Worm (Caenorhabditis elegans): ENCODE results near the gene far-3.

Gene far-3

DNA sequence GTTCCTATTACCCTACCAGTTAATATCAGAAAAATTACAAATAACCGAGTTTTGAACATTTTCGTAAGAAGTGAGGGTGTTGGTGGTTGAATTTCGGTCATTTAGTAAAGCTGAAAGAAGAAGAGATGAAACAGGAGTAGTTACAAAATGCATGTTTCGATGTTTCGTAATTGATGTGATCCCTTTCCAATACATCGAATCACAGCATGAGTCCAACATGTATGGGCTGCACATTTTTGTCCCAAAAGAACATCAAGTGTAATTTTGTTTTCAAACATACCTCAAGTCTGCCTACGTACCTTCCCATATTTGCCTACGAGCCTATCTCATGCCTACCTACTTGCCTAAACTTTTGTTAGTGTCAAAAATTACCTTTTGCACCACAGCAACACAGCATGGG, 39.1 kb upstream of the far-3 start, which contains the start of gene W07G4.2:
W07G4.2 (minus strand) TSS at position 101 of the 400 bp plus-strand sequence.
- TF ChIP-seq efl-3 (GFP tag; optimal IDR thresholded peaks at IDR 0.05) (no peak), aly-2 (tag; optimal IDR thresholded peaks at IDR 0.05) (no peak), fkh-8 (tag; optimal IDR thresholded peaks at IDR 0.05) (no peak)

DNA sequence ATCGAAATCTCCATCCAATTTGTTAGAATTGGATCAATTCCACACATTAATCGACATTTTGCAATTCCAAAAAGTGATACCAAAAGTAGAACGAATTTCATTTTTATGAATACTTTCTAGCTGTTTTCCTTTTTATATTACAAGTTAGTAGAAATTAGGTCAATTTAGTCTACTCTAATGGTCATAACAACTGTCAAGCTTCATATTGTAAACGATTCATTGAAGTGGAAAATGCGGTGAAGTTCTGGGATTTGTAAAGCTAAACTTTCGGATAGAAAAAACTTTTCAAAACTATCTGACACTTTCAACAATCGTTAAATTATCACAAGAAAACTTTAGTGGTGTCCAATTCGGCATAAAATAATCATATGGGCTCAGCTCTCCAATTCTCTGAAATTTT, 37.3 kb upstream of the far-3 start, which contains the start of gene W07G4.7:
W07G4.7 (minus strand) TSS at position 101 of the 400 bp plus-strand sequence.
- no peak for TF ChIP-seq nhr-76 (tag; optimal IDR thresholded peaks at IDR 0.05)
- TF ChIP-seq lir-3 (tag; optimal IDR thresholded peaks at IDR 0.05; ENCODE audit: poor library complexity) = no peak
- no peak for TF ChIP-seq skn-1 (tag; optimal IDR thresholded peaks at IDR 0.05)
- TF ChIP-seq zag-1 (tag; optimal IDR thresholded peaks at IDR 0.05) = no peak
- TF ChIP-seq ceh-88 (GFP tag; IDR thresholded peaks at IDR 0.05) = no peak
- TF ChIP-seq ces-1 (GFP tag; optimal IDR thresholded peaks at IDR 0.05) = no peak
- TF ChIP-seq unc-30 (tag; optimal IDR thresholded peaks at IDR 0.05) = no peak
- TF ChIP-seq pqm-1 (tag; optimal IDR thresholded peaks at IDR 0.05) = no peak
- TF ChIP-seq F16B12.6 (tag; optimal IDR thresholded peaks at IDR 0.05) = no peak
- TF ChIP-seq grh-1 (GFP tag; IDR thresholded peaks at IDR 0.05) = no peak

DNA sequence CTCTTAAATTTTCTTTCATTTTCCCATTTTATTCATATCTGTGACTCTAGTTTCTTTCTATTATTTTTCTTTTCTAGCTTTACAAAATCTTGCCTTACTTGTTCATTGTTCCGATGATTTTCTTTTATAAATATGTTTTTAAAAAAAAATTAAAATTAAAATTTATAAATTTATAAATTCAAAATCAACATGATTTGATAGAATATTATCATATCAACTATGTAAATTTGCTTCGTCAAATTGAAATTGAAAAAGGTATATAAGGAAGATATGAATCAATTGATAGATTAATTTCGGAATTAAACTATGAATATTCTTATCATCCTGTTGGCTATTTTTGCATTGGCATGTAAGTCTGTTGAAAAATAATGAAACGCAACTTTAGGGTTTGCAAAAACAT, 35.9 kb upstream of the far-3 start, which contains the start of gene W07G4.1:
W07G4.1 (plus strand) TSS at position 301 of the 400 bp plus-strand sequence.
- no peak for TF ChIP-seq ceh-63 (GFP tag; optimal IDR thresholded peaks at IDR 0.05)
- TF ChIP-seq fkh-4 (tag; optimal IDR thresholded peaks at IDR 0.05; ENCODE audit: borderline replicate concordance) = no peak
- TF ChIP-seq elt-3 (tag; optimal IDR thresholded peaks at IDR 0.05) = no peak
- TF ChIP-seq skn-1 (tag; optimal IDR thresholded peaks at IDR 0.05) = no peak
- TF ChIP-seq efl-3 (GFP tag; optimal IDR thresholded peaks at IDR 0.05) = no peak
- TF ChIP-seq nhr-19 (GFP tag; conservative IDR thresholded peaks at IDR 0.05) = no peak
- TF ChIP-seq sup-37 (GFP tag; optimal IDR thresholded peaks at IDR 0.05) = no peak
- no peak for TF ChIP-seq ets-5 (GFP tag; IDR thresholded peaks at IDR 0.05)
- TF ChIP-seq nhr-77 (tag; optimal IDR thresholded peaks at IDR 0.05) = no peak
- TF ChIP-seq nhr-84 (tag; optimal IDR thresholded peaks at IDR 0.05) = no peak
- TF ChIP-seq aly-2 (tag; optimal IDR thresholded peaks at IDR 0.05) = no peak
- no peak for TF ChIP-seq jun-1 (tag; optimal IDR thresholded peaks at IDR 0.05)
- TF ChIP-seq swsn-7 (tag; optimal IDR thresholded peaks at IDR 0.05) = no peak
- no peak for TF ChIP-seq alr-1 (tag; optimal IDR thresholded peaks at IDR 0.05; ENCODE audit: borderline replicate concordance)
- TF ChIP-seq ceh-82 (tag; optimal IDR thresholded peaks at IDR 0.05) = no peak
- no peak for TF ChIP-seq fkh-10 (GFP tag; optimal IDR thresholded peaks at IDR 0.05)

DNA sequence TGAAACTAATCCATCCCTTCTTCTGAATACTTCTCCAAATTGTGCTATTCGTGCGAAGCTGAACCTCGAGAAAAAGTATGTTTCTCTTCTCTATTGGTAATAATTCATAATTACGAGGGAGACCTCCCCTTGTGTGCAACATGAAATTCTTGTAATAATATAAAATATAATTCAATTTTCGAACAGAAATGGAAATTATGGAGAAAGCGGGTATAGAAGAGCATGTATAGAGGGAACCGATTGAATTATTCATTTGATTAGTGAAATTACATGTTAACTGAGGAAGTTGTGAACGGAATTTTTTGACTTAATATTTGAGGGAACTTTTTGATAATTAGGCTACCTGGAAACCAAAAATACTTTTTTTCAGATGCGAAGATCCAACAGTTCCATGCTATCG, 31.5 kb upstream of the far-3 start:
- TF ChIP-seq ces-1 (GFP tag; optimal IDR thresholded peaks at IDR 0.05) (no peak), nhr-237 (tag; optimal IDR thresholded peaks at IDR 0.05) (no peak), egl-27 (tag; optimal IDR thresholded peaks at IDR 0.05) (no peak), lsy-2 (tag; optimal IDR thresholded peaks at IDR 0.05) (no peak), grh-1 (GFP tag; IDR thresholded peaks at IDR 0.05) (no peak), jun-1 (tag; optimal IDR thresholded peaks at IDR 0.05) (no peak), pqm-1 (tag; optimal IDR thresholded peaks at IDR 0.05) (no peak), unc-86 (tag; optimal IDR thresholded peaks at IDR 0.05) (peak; percentile 52), zag-1 (tag; optimal IDR thresholded peaks at IDR 0.05) (no peak), efl-1 (optimal IDR thresholded peaks at IDR 0.05) (no peak), efl-1 (GFP tag; optimal IDR thresholded peaks at IDR 0.05 in 1 of 2) (peak in 1 of 2 experiments; percentile 58)

DNA sequence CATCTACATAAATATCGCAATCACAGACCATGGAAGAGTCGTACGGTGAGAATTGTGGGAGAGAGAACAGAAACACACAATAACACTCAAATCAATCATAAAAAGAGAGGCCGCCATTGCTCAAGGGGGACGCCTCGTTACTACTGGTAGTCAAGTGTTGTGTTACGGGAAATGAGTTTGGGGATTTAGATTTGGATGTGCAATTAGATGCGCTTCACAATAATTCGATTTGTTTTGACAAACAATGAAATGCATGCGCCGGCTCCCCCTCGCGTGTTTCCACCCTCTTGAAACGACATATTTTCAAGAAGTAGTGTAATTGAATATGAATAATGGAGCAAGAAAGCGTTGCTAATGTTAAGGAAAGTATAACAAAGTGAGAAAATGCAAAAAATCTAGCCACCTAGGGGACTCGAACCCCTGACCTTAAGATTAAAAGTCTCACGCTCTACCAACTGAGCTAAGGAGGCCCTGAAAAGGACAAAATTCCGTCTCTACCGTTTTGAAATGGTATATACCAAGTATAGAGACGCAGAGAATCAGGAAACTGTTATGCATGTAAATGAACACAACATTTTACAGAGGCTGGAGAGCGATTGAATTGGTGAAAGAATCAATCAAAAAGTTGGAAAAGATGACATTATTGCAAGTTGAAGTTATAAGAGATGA, 29.4 kb upstream of the far-3 start:
- TF ChIP-seq fkh-10 (GFP tag; optimal IDR thresholded peaks at IDR 0.05) (no peak), nhr-85 (tag) (peak; percentile 10), nhr-237 (tag; optimal IDR thresholded peaks at IDR 0.05) (no peak), lin-14 (GFP tag; optimal IDR thresholded peaks at IDR 0.05) (peak; percentile 20), lin-35 (GFP tag; optimal IDR thresholded peaks at IDR 0.05) (peak in 1 of 2 experiments; percentile 20)
